Worm (Caenorhabditis elegans): ENCODE data around the gene xpb-1.

- TF ChIP-seq lin-39 (tag; optimal IDR thresholded peaks at IDR 0.05) (no peak), duxl-1 (tag; optimal IDR thresholded peaks at IDR 0.05; ENCODE audit: poor library complexity) (no peak), zfp-2 (tag; optimal IDR thresholded peaks at IDR 0.05) (no peak), ama-1 (optimal IDR thresholded peaks at IDR 0.05) (no peak), pha-4 (GFP tag; IDR thresholded peaks at IDR 0.05) (no peak), pha-4 (tag; optimal IDR thresholded peaks at IDR 0.05) (no peak), fos-1 (tag; optimal IDR thresholded peaks at IDR 0.05) (no peak), ztf-11 (tag; optimal IDR thresholded peaks at IDR 0.05) (no peak)
Observed at ce11 chrIII:11560504-11561202, 34.2 kb downstream of the xpb-1 start, which contains the start of gene ztf-29.
